Fruit fly (Drosophila melanogaster) S2 (cell line): ENCODE data around the gene MED21.

Experiments used
- CG8478 ChIP-seq: fragments of >200 bp; optimal IDR thresholded peaks from 2 replicates; lab custom pipeline; 2018
- CTCF ChIP-seq, 2 experiments: fragments of >200 bp; optimal IDR thresholded peaks; 2 replicates each; lab custom pipeline; 2018

- TF ChIP-seq CG8478 (lab: Kevin White, UChicago) = no peak
- TF ChIP-seq CTCF (optimal IDR thresholded peaks at IDR 0.05; lab: Kevin White, UChicago) = no peak
Measured at dm6 chr3L:25150231-25150630, 34.5 kb upstream of the MED21 start.
